Worm (Caenorhabditis elegans): ENCODE results near the gene ykt-6.

DNA sequence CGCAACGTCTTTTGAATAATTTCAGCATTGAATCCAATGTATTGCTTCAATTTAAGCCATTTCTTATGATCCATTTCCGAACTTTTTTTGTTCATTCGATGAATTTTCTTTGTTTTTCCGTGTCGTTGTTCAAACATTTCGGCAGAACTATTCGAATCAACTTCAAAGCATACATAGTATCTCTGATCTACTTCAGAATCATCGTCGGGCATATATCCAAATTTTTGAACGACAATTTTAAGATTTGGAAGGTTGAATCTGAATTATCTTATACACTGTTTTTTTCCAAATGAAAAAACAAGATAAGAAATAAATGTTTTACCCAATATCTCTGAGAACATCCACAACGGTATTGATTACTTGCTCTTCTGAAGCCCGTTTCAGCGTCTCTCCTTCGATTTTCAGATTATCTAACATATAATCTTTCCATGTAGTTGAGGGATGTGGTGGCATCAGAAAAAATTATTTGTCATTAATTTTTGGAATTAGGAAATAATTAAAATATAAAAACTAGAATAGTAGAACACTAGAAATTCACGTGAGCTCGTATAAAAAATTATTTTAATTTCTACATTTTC lies 41.8 kb upstream of the ykt-6 start, which contains the start of gene lab-2:
- TF ChIP-seq nhr-25 (tag; optimal IDR thresholded peaks at IDR 0.05) = peak; percentile 33
- no peak for TF ChIP-seq snpc-4 (tag; optimal IDR thresholded peaks at IDR 0.05)
- TF ChIP-seq pqm-1 (tag; optimal IDR thresholded peaks at IDR 0.05) = no peak
- no peak for TF ChIP-seq nhr-28 (tag; optimal IDR thresholded peaks at IDR 0.05)
- no peak for TF ChIP-seq nhr-237 (tag; optimal IDR thresholded peaks at IDR 0.05)
- no peak for TF ChIP-seq nhr-11 (tag; optimal IDR thresholded peaks at IDR 0.05)
- TF ChIP-seq elt-3 (tag; optimal IDR thresholded peaks at IDR 0.05) = no peak
- no peak for TF ChIP-seq ZK546.5 (tag; optimal IDR thresholded peaks at IDR 0.05)
- no peak for TF ChIP-seq R02D3.7 (tag; optimal IDR thresholded peaks at IDR 0.05)
- peak; percentile 20 for TF ChIP-seq elt-2 (tag; optimal IDR thresholded peaks at IDR 0.05)
- TF ChIP-seq unc-62 (GFP tag; optimal IDR thresholded peaks at IDR 0.05) = no peak
- no peak for TF ChIP-seq tbx-2 (tag; optimal IDR thresholded peaks at IDR 0.05)
- no peak for TF ChIP-seq ceh-16 (tag; optimal IDR thresholded peaks at IDR 0.05)
- no peak for TF ChIP-seq skn-1 (tag; optimal IDR thresholded peaks at IDR 0.05)
